Worm (Caenorhabditis elegans) whole organism, late embryonic: Measurements from ENCODE around the gene acs-7.

Experiments
- C08G9.2 ChIP-seq: sonication (generic microtip); optimal IDR thresholded peaks from 2 replicates; lab custom pipeline; 2016; ENCODE audit warnings: mild to moderate bottlenecking, missing genetic modification characterization, moderate library complexity, missing compliant biosample characterization
- K02D7.2 ChIP-seq: sonication (generic microtip); optimal IDR thresholded peaks from 2 replicates; lab custom pipeline; 2017; ENCODE audit warnings: mild to moderate bottlenecking, missing genetic modification characterization, missing compliant biosample characterization
- K09A11.1 ChIP-seq: sonication (generic microtip); optimal IDR thresholded peaks from 2 replicates; lab custom pipeline; 2017; ENCODE audit warnings: antibody characterized with exemption, mild to moderate bottlenecking, missing genetic modification characterization, missing compliant biosample characterization; ENCODE audit not compliant: insufficient read depth
- Y22D7AL.16 ChIP-seq: sonication (generic microtip); optimal IDR thresholded peaks from 2 replicates; lab custom pipeline; 2016; ENCODE audit warnings: missing genetic modification characterization, missing compliant biosample characterization
- ceh-14 ChIP-seq: sonication (generic microtip); optimal IDR thresholded peaks from 2 replicates; lab custom pipeline; 2016; ENCODE audit warnings: missing genotype, missing genetic modification characterization, missing compliant biosample characterization
- ceh-18 ChIP-seq: sonication (generic microtip); optimal IDR thresholded peaks from 2 replicates; lab custom pipeline; 2016; ENCODE audit warnings: missing genetic modification characterization, missing compliant biosample characterization
- ceh-2 ChIP-seq: sonication (generic microtip); optimal IDR thresholded peaks from 2 replicates; lab custom pipeline; 2016; ENCODE audit warnings: missing genotype, missing genetic modification characterization, missing compliant biosample characterization
- ceh-22 ChIP-seq: sonication (generic microtip); optimal IDR thresholded peaks from 2 replicates; lab custom pipeline; 2017; ENCODE audit warnings: missing biosample characterization, missing genetic modification characterization
- ceh-31 ChIP-seq: sonication (generic microtip); optimal IDR thresholded peaks from 2 replicates; lab custom pipeline; 2016; ENCODE audit warnings: missing genetic modification characterization, missing compliant biosample characterization
- ceh-34 ChIP-seq: sonication (generic microtip); optimal IDR thresholded peaks from 2 replicates; lab custom pipeline; 2016; ENCODE audit warnings: mild to moderate bottlenecking, missing genetic modification characterization, missing compliant biosample characterization
- ceh-6 ChIP-seq: fragments of 200-800 bp; sonication (Bioruptor generic); optimal IDR thresholded peaks from 2 replicates; lab custom pipeline; 2018; ENCODE audit warnings: mild to moderate bottlenecking, missing genetic modification characterization, missing compliant biosample characterization
- dmd-4 ChIP-seq: sonication (generic microtip); optimal IDR thresholded peaks from 2 replicates; lab custom pipeline; 2016; ENCODE audit warnings: borderline replicate concordance, missing genetic modification characterization, missing compliant biosample characterization
- dve-1 ChIP-seq: sonication (generic microtip); optimal IDR thresholded peaks from 2 replicates; lab custom pipeline; 2017; ENCODE audit warnings: antibody characterized with exemption, mild to moderate bottlenecking, missing genetic modification characterization, missing compliant biosample characterization
- elt-2 ChIP-seq: sonication (generic microtip); optimal IDR thresholded peaks from 2 replicates; lab custom pipeline; 2016; ENCODE audit warnings: missing genetic modification reagents, missing genetic modification characterization, missing compliant biosample characterization
- elt-4 ChIP-seq: sonication (generic microtip); optimal IDR thresholded peaks from 2 replicates; lab custom pipeline; 2016; ENCODE audit warnings: missing genetic modification characterization, missing compliant biosample characterization
- ets-4 ChIP-seq: sonication (generic microtip); optimal IDR thresholded peaks from 2 replicates; lab custom pipeline; 2016; ENCODE audit warnings: missing genetic modification characterization, missing compliant biosample characterization
- eyg-1 ChIP-seq: sonication (generic microtip); optimal IDR thresholded peaks from 2 replicates; lab custom pipeline; 2016; ENCODE audit warnings: missing genotype, missing genetic modification characterization, missing compliant biosample characterization
- fkh-10 ChIP-seq: fragments of 150-350 bp; optimal IDR thresholded peaks from 2 replicates; lab custom pipeline; 2014; ENCODE audit warnings: missing biosample characterization, missing genetic modification reagents, missing genetic modification characterization
- fkh-6 ChIP-seq: sonication (generic microtip); optimal IDR thresholded peaks from 2 replicates; lab custom pipeline; 2016; ENCODE audit warnings: missing genetic modification characterization, missing compliant biosample characterization
- hlh-15 ChIP-seq: sonication (generic microtip); optimal IDR thresholded peaks from 2 replicates; lab custom pipeline; 2016; ENCODE audit warnings: missing genetic modification characterization, missing compliant biosample characterization
- hlh-30 ChIP-seq: sonication (generic microtip); optimal IDR thresholded peaks from 2 replicates; lab custom pipeline; 2017; ENCODE audit warnings: antibody characterized with exemption, missing genetic modification characterization, missing compliant biosample characterization; ENCODE audit not compliant: insufficient read depth
- hlh-6 ChIP-seq: sonication (generic microtip); optimal IDR thresholded peaks from 2 replicates; lab custom pipeline; 2016; ENCODE audit warnings: missing genotype, missing genetic modification characterization, missing compliant biosample characterization
- hlh-8 ChIP-seq: sonication (generic microtip); optimal IDR thresholded peaks from 2 replicates; lab custom pipeline; 2016; ENCODE audit warnings: missing genotype, missing genetic modification characterization, missing compliant biosample characterization
- lim-6 ChIP-seq: sonication (generic microtip); optimal IDR thresholded peaks from 2 replicates; lab custom pipeline; 2016; ENCODE audit warnings: missing genetic modification characterization, missing compliant biosample characterization
- lin-11 ChIP-seq: fragments of 200-800 bp; sonication (Bioruptor generic); optimal IDR thresholded peaks from 2 replicates; lab custom pipeline; 2018; ENCODE audit warnings: mild to moderate bottlenecking, missing genetic modification characterization, missing compliant biosample characterization
- madf-2 ChIP-seq: sonication (generic microtip); optimal IDR thresholded peaks from 2 replicates; lab custom pipeline; 2017; ENCODE audit warnings: missing genetic modification characterization, missing compliant biosample characterization
- mec-3 ChIP-seq: sonication (generic microtip); optimal IDR thresholded peaks from 2 replicates; lab custom pipeline; 2016; ENCODE audit warnings: borderline replicate concordance, missing genetic modification characterization, missing compliant biosample characterization
- nfya-1 ChIP-seq: sonication (generic microtip); optimal IDR thresholded peaks from 2 replicates; lab custom pipeline; 2017; ENCODE audit warnings: missing genetic modification characterization, mild to moderate bottlenecking, missing compliant biosample characterization, antibody characterized with exemption, moderate library complexity
- nhr-11 ChIP-seq: fragments of 150-350 bp; optimal IDR thresholded peaks from 2 replicates; lab custom pipeline; 2014; ENCODE audit warnings: missing biosample characterization, missing genetic modification characterization
- odd-2 ChIP-seq: sonication (generic microtip); optimal IDR thresholded peaks from 2 replicates; lab custom pipeline; 2017; ENCODE audit warnings: antibody characterized with exemption, mild to moderate bottlenecking, missing genetic modification characterization, missing compliant biosample characterization
- pat-9 ChIP-seq: fragments of 200-800 bp; sonication (Bioruptor generic); optimal IDR thresholded peaks from 2 replicates; lab custom pipeline; 2018; ENCODE audit warnings: mild to moderate bottlenecking, missing genetic modification characterization, moderate library complexity, missing compliant biosample characterization
- pha-4 ChIP-seq: fragments of 150-350 bp; optimal IDR thresholded peaks from 2 replicates; lab custom pipeline; 2018; ENCODE audit warnings: missing biosample characterization, missing genetic modification reagents, missing genetic modification characterization
- pqm-1 ChIP-seq: sonication (generic microtip); optimal IDR thresholded peaks from 2 replicates; lab custom pipeline; 2016; ENCODE audit warnings: missing genetic modification characterization, missing compliant biosample characterization
- ref-2 ChIP-seq: sonication (generic microtip); optimal IDR thresholded peaks from 2 replicates; lab custom pipeline; 2016; ENCODE audit warnings: missing genetic modification characterization, missing compliant biosample characterization
- rnt-1 ChIP-seq: sonication (generic microtip); optimal IDR thresholded peaks from 2 replicates; lab custom pipeline; 2016; ENCODE audit warnings: missing genetic modification characterization, missing compliant biosample characterization
- sdc-2 ChIP-seq: sonication (generic microtip); optimal IDR thresholded peaks from 2 replicates; lab custom pipeline; 2016; ENCODE audit warnings: missing genotype, missing genetic modification characterization, missing compliant biosample characterization
- sox-2 ChIP-seq: fragments of 200-800 bp; sonication (Bioruptor generic); IDR thresholded peaks from 2 replicates; pipeline ENCODE4 v1.3.6; 2022; ENCODE audit warnings: missing genetic modification reagents, missing genetic modification characterization, missing compliant biosample characterization
- sox-4 ChIP-seq: sonication (generic microtip); optimal IDR thresholded peaks from 2 replicates; lab custom pipeline; 2017; ENCODE audit warnings: mild to moderate bottlenecking, missing genetic modification characterization, inconsistent platforms, missing compliant biosample characterization
- tbx-2 ChIP-seq: sonication (generic microtip); optimal IDR thresholded peaks from 2 replicates; lab custom pipeline; 2016; ENCODE audit warnings: missing genetic modification characterization, missing compliant biosample characterization
- ttx-3 ChIP-seq: sonication (generic microtip); optimal IDR thresholded peaks from 2 replicates; lab custom pipeline; 2016; ENCODE audit warnings: missing genetic modification reagents, missing genetic modification characterization, missing compliant biosample characterization
- unc-3 ChIP-seq, 2 experiments: fragments of 200-800 bp in 1 of 2; sonication (Bioruptor generic) in 1 of 2; sonication (generic microtip) in 1 of 2; conservative IDR thresholded peaks in 1 of 2; optimal IDR thresholded peaks in 1 of 2; 2 replicates each; pipeline versions ENCODE4 v1.3.6 to Lab custom; 2016 to 2022; ENCODE audit warnings: missing compliant biosample characterization in 2 of 2, missing genetic modification characterization in 2 of 2, missing genetic modification reagents in 1 of 2
- unc-55 ChIP-seq: sonication (generic microtip); optimal IDR thresholded peaks from 2 replicates; lab custom pipeline; 2017; ENCODE audit warnings: missing biosample characterization, missing genetic modification reagents, missing genetic modification characterization

acs-7 gene

ce11 chrII:9262845-9263402 is 28.9 kb upstream of the acs-7 start:
- TF ChIP-seq ceh-31, result peak; percentile 40
- peak; percentile 49 for TF ChIP-seq sox-2 (GFP tag; lab: Robert Waterston, UW)
- TF ChIP-seq pha-4 (tag; lab: Kevin White, UChicago), result no peak
- no peak for TF ChIP-seq fkh-10 (GFP tag; lab: Kevin White, UChicago)
- peak; percentile 46 for TF ChIP-seq unc-55 (GFP tag; lab: Kevin White, UChicago)
- TF ChIP-seq ref-2 (tag; lab: Kevin White, UChicago), result peak; percentile 75
- TF ChIP-seq hlh-15 (tag; lab: Kevin White, UChicago), result no peak
- TF ChIP-seq tbx-2 (tag; lab: Kevin White, UChicago), result peak; percentile 18
- TF ChIP-seq ttx-3, result no peak
- TF ChIP-seq K02D7.2, result no peak
- TF ChIP-seq sdc-2, result no peak
- no peak for TF ChIP-seq ets-4
- TF ChIP-seq hlh-8 (tag; lab: Kevin White, UChicago), result peak; percentile 11
- no peak for TF ChIP-seq madf-2 (tag; lab: Kevin White, UChicago)
- peak; percentile 25 for TF ChIP-seq nfya-1 (tag; lab: Kevin White, UChicago)
- TF ChIP-seq ceh-2 (tag; lab: Kevin White, UChicago), result peak; percentile 12
- TF ChIP-seq dmd-4 (tag; lab: Kevin White, UChicago), result no peak
- no peak for TF ChIP-seq unc-3 (GFP tag; conservative IDR thresholded peaks at IDR 0.05; lab: Robert Waterston, UW)
- TF ChIP-seq unc-3 (tag; optimal IDR thresholded peaks at IDR 0.05; lab: Kevin White, UChicago), result no peak
- no peak for TF ChIP-seq hlh-6 (tag; lab: Kevin White, UChicago)

- TF ChIP-seq hlh-30 (peak; percentile 34), hlh-6 (tag; lab: Kevin White, UChicago) (no peak)
Measured at ce11 chrII:9263784-9264183, 28.0 kb upstream of the acs-7 start.

- no peak for TF ChIP-seq pqm-1 (tag; lab: Kevin White, UChicago)
- TF ChIP-seq ceh-14, result peak; percentile 14
- no peak for TF ChIP-seq tbx-2 (tag; lab: Kevin White, UChicago)
- TF ChIP-seq elt-2 (tag; lab: Kevin White, UChicago), result no peak
- no peak for TF ChIP-seq fkh-6 (tag; lab: Kevin White, UChicago)
- TF ChIP-seq pat-9, result no peak
- TF ChIP-seq lin-11 (tag; lab: Kevin White, UChicago), result no peak
- TF ChIP-seq C08G9.2, result no peak
- TF ChIP-seq elt-4 (tag; lab: Kevin White, UChicago), result no peak
- TF ChIP-seq mec-3, result no peak
- TF ChIP-seq ceh-22 (tag; lab: Kevin White, UChicago), result no peak
- TF ChIP-seq ceh-31, result peak; percentile 33
- TF ChIP-seq lim-6, result no peak
- TF ChIP-seq nhr-11 (tag; lab: Kevin White, UChicago), result no peak
- TF ChIP-seq ets-4, result no peak
- no peak for TF ChIP-seq ceh-34
- TF ChIP-seq rnt-1 (tag; lab: Kevin White, UChicago), result peak; percentile 61
- TF ChIP-seq pha-4 (tag; lab: Kevin White, UChicago), result no peak
- no peak for TF ChIP-seq ttx-3
- peak; percentile 20 for TF ChIP-seq nfya-1 (tag; lab: Kevin White, UChicago)
- TF ChIP-seq hlh-8 (tag; lab: Kevin White, UChicago), result peak; percentile 87
- no peak for TF ChIP-seq ceh-2 (tag; lab: Kevin White, UChicago)
- TF ChIP-seq unc-55 (GFP tag; lab: Kevin White, UChicago), result peak; percentile 93
- TF ChIP-seq sox-4, result no peak
- TF ChIP-seq ceh-6 (GFP tag; lab: Kevin White, UChicago), result no peak
- no peak for TF ChIP-seq ref-2 (tag; lab: Kevin White, UChicago)
- no peak for TF ChIP-seq K09A11.1
- TF ChIP-seq odd-2 (tag; lab: Kevin White, UChicago), result no peak
- no peak for TF ChIP-seq Y22D7AL.16
- peak; percentile 32 for TF ChIP-seq ceh-18 (tag; lab: Kevin White, UChicago)
- TF ChIP-seq dve-1, result no peak
- no peak for TF ChIP-seq eyg-1 (tag; lab: Kevin White, UChicago)
Measured at ce11 chrII:9264689-9265278, 27.0 kb upstream of the acs-7 start.
